Worm (Caenorhabditis elegans) whole organism, L3 larva: Measurements from ENCODE around the gene oac-46.
A peak's percentile ranks its signal among the peaks of the same experiment; 100 is the strongest.

ENCODE experiments used
- ama-1 ChIP-seq: fragments of 150-350 bp; optimal IDR thresholded peaks from 2 replicates; lab custom pipeline; 2018
- elt-3 ChIP-seq, 3 experiments: fragments of 150-350 bp in 1 of 3; sonication (generic microtip) in 2 of 3; optimal IDR thresholded peaks; 2 replicates in 2 of 3; 4 replicates in 1 of 3; lab custom pipeline; 2014 to 2017; ENCODE audit warnings: missing biosample characterization in 3 of 3, missing genetic modification characterization in 3 of 3
- nhr-76 ChIP-seq: fragments of 150-350 bp; sonication (generic microtip); optimal IDR thresholded peaks from 5 replicates; lab custom pipeline; 2014; ENCODE audit warnings: missing biosample characterization, missing genetic modification characterization
- nhr-77 ChIP-seq: fragments of 150-350 bp; optimal IDR thresholded peaks from 2 replicates; lab custom pipeline; 2014; ENCODE audit warnings: missing biosample characterization, missing genetic modification characterization
- pha-4 ChIP-seq: fragments of 150-350 bp; optimal IDR thresholded peaks from 2 replicates; lab custom pipeline; 2014; ENCODE audit warnings: missing biosample characterization, missing genetic modification reagents, missing genetic modification characterization
- skn-1 ChIP-seq: fragments of 150-350 bp; optimal IDR thresholded peaks from 2 replicates; lab custom pipeline; 2014; ENCODE audit warnings: missing biosample characterization, missing genetic modification characterization
- snpc-4 ChIP-seq: fragments of 150-350 bp; optimal IDR thresholded peaks from 2 replicates; lab custom pipeline; 2014; ENCODE audit warnings: missing biosample characterization, missing genetic modification characterization
- unc-39 ChIP-seq: sonication (generic microtip); optimal IDR thresholded peaks from 4 replicates; lab custom pipeline; 2017; ENCODE audit warnings: missing biosample characterization, missing genetic modification characterization

ce11 chrII:8813659-8814058 lies 38.2 kb downstream of the oac-46 start:
- no peak for TF ChIP-seq pha-4 (tag; lab: Kevin White, UChicago)
- TF ChIP-seq nhr-77: no peak
- TF ChIP-seq snpc-4: no peak
- peak; percentile 30 for TF ChIP-seq nhr-76 (tag; lab: Kevin White, UChicago)
- TF ChIP-seq skn-1 (tag; lab: Kevin White, UChicago): no peak
- TF ChIP-seq ama-1 (lab: Kevin White, UChicago): no peak
- no peak for TF ChIP-seq unc-39
- peak in 2 of 3 experiments; percentile 60 to 88 for TF ChIP-seq elt-3 (tag; optimal IDR thresholded peaks at IDR 0.05; lab: Kevin White, UChicago)
